Worm (Caenorhabditis elegans): ENCODE measurements around the gene C47D2.1.

C47D2.1 gene

ce11 chrX:8243116-8243515 is 28.3 kb downstream of the C47D2.1 start:
- TF ChIP-seq unc-3 (GFP tag; conservative IDR thresholded peaks at IDR 0.05) (no peak), unc-3 (tag; optimal IDR thresholded peaks at IDR 0.05) (no peak), fkh-6 (tag; optimal IDR thresholded peaks at IDR 0.05) (no peak), elt-2 (tag; optimal IDR thresholded peaks at IDR 0.05) (peak; percentile 58), ceh-9 (tag; optimal IDR thresholded peaks at IDR 0.05) (no peak), mec-3 (tag; optimal IDR thresholded peaks at IDR 0.05; ENCODE audit: borderline replicate concordance) (no peak), pag-3 (tag; optimal IDR thresholded peaks at IDR 0.05; ENCODE audit: borderline replicate concordance) (no peak), sox-2 (GFP tag; IDR thresholded peaks at IDR 0.05) (no peak), K09A11.1 (tag; optimal IDR thresholded peaks at IDR 0.05; ENCODE audit: insufficient read depth) (no peak), unc-55 (GFP tag; optimal IDR thresholded peaks at IDR 0.05) (no peak)

ce11 chrX:8246126-8246525 is 31.3 kb downstream of the C47D2.1 start, which contains the start of gene kqt-2:
Gene kqt-2, minus strand, starts transcription at chrX:8246369.
- peak; percentile 46 for TF ChIP-seq elt-2 (tag; optimal IDR thresholded peaks at IDR 0.05)
- TF ChIP-seq fkh-6 (tag; optimal IDR thresholded peaks at IDR 0.05) = no peak

ce11 chrX:8247088-8247487 is 32.2 kb downstream of the C47D2.1 start:
- TF ChIP-seq hlh-13 (GFP tag; optimal IDR thresholded peaks at IDR 0.05) (no peak), lim-6 (tag; optimal IDR thresholded peaks at IDR 0.05) (no peak), sdc-2 (tag; optimal IDR thresholded peaks at IDR 0.05) (no peak), che-1 (tag; optimal IDR thresholded peaks at IDR 0.05) (no peak), ceh-34 (tag; optimal IDR thresholded peaks at IDR 0.05) (no peak), gmeb-2 (tag; optimal IDR thresholded peaks at IDR 0.05) (no peak)

- TF ChIP-seq ref-2 (tag; optimal IDR thresholded peaks at IDR 0.05) = peak; percentile 65
- no peak for TF ChIP-seq ceh-45 (GFP tag; IDR thresholded peaks at IDR 0.05)
- no peak for TF ChIP-seq ets-4 (tag; optimal IDR thresholded peaks at IDR 0.05)
- peak; percentile 3 for TF ChIP-seq fax-1 (tag; optimal IDR thresholded peaks at IDR 0.05)
- TF ChIP-seq ceh-14 (tag; optimal IDR thresholded peaks at IDR 0.05) = peak; percentile 16
- peak; percentile 89 for TF ChIP-seq unc-42 (tag; optimal IDR thresholded peaks at IDR 0.05)
- TF ChIP-seq nfya-1 (tag; optimal IDR thresholded peaks at IDR 0.05) = peak; percentile 34
- peak; percentile 25 for TF ChIP-seq F13H6.1 (tag; optimal IDR thresholded peaks at IDR 0.05)
- TF ChIP-seq ceh-30 (tag; optimal IDR thresholded peaks at IDR 0.05) = no peak
- peak; percentile 30 for TF ChIP-seq unc-55 (GFP tag; optimal IDR thresholded peaks at IDR 0.05)
- peak; percentile 9 for TF ChIP-seq ceh-18 (tag; optimal IDR thresholded peaks at IDR 0.05)
- peak; percentile 77 for TF ChIP-seq ceh-31 (tag; optimal IDR thresholded peaks at IDR 0.05)
Measured at ce11 chrX:8252293-8252692, 37.4 kb downstream of the C47D2.1 start, which contains the start of gene M60.6. Gene M60.6, minus strand, starts transcription at chrX:8252458.

- no peak for TF ChIP-seq dve-1 (tag; optimal IDR thresholded peaks at IDR 0.05)
- TF ChIP-seq K02D7.2 (tag; optimal IDR thresholded peaks at IDR 0.05) = no peak
- no peak for TF ChIP-seq K09A11.1 (tag; optimal IDR thresholded peaks at IDR 0.05; ENCODE audit: insufficient read depth)
- TF ChIP-seq ceh-2 (tag; optimal IDR thresholded peaks at IDR 0.05) = no peak
- TF ChIP-seq fkh-6 (tag; optimal IDR thresholded peaks at IDR 0.05) = no peak
Measured at ce11 chrX:8255433-8255832, 40.6 kb downstream of the C47D2.1 start.

- TF ChIP-seq hlh-13 (GFP tag; optimal IDR thresholded peaks at IDR 0.05) = no peak
- TF ChIP-seq K09A11.1 (tag; optimal IDR thresholded peaks at IDR 0.05; ENCODE audit: insufficient read depth) = no peak
- TF ChIP-seq ceh-30 (tag; optimal IDR thresholded peaks at IDR 0.05) = no peak
- no peak for TF ChIP-seq hlh-6 (tag; optimal IDR thresholded peaks at IDR 0.05)
- TF ChIP-seq zip-5 (tag; optimal IDR thresholded peaks at IDR 0.05) = no peak
Measured at ce11 chrX:8257687-8258086, 42.8 kb downstream of the C47D2.1 start.
